Worm (Caenorhabditis elegans): ENCODE data around the gene cest-13.

Gene cest-13

DNA sequence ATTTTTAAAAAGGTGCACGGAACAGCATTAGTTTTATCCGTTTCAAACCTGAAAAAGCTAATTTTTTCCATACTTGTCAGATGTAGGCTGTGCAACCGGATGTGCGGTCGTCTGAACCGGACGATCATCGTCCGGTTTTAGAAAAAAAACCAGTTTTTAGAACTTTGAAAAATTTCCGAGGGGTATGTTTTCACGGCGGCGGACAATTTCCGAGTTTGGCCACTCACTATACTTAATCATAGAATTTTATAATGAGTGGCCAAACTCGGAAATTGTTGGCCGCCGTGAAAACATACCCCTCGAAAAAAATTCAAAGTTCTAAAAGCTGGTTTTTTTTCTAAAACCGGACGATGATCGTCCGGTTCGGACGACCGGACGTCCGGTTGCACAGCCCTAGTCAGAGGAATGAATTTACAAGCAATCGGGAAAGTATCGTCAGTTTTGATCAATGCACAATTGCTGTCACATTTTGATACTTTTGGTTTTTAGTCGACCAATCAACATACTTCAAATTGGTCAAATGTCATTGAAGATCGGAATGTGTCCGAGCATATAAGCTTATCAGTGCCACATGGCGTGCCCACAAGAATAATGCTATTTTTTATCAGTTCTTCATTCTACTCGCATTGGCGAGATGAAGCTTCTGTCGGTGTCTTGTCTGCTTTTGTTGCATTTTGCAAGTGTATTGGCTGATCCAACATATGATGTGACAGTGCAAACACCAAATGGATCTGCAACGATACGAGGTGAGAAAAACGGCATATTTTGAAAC, at the start of gene cest-13:
Gene cest-13 (plus strand): TSS at position 562 of the 772 bp plus-strand sequence.
- TF ChIP-seq tlp-1 (tag; optimal IDR thresholded peaks at IDR 0.05) (no peak), elt-2 (tag; optimal IDR thresholded peaks at IDR 0.05) (peak; percentile 70)

- TF ChIP-seq nhr-20 (tag; optimal IDR thresholded peaks at IDR 0.05), result no peak
- peak; percentile 29 for TF ChIP-seq snu-23 (GFP tag; optimal IDR thresholded peaks at IDR 0.05)
Observed at ce11 chrX:13711909-13712308, 48.1 kb upstream of the cest-13 start, which contains the start of gene K02D3.2. TSS of gene K02D3.2 (minus strand) at chrX:13712009.

DNA sequence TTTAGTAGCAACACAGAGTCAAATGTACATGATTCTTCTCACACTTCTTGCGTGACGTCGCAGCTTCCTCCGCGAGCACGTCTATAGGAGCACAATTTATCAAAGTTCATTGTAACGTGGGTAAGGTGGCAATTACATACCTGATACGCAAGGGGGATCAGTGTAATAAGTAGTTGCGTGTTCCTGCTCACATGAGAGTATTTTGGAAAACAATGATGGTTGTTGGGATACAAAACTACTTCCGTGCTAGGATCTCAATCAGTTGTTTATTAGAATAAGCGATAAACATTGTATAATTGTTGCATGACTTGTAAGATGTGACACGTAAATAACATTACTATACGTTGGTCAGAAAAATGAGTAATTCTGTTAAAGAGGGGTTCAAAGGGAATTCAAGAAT, 47.0 kb upstream of the cest-13 start:
- TF ChIP-seq unc-30 (tag; optimal IDR thresholded peaks at IDR 0.05), result no peak
- TF ChIP-seq nhr-11 (tag; optimal IDR thresholded peaks at IDR 0.05), result no peak
- no peak for TF ChIP-seq lin-15B (tag; optimal IDR thresholded peaks at IDR 0.05)
- no peak for TF ChIP-seq ceh-63 (GFP tag; optimal IDR thresholded peaks at IDR 0.05)
- TF ChIP-seq nhr-19 (GFP tag; conservative IDR thresholded peaks at IDR 0.05), result no peak
- peak; percentile 36 for TF ChIP-seq lin-14 (GFP tag; optimal IDR thresholded peaks at IDR 0.05)
- no peak for TF ChIP-seq ceh-82 (tag; optimal IDR thresholded peaks at IDR 0.05)
- TF ChIP-seq ceh-8 (GFP tag; optimal IDR thresholded peaks at IDR 0.05), result peak; percentile 29
- TF ChIP-seq tbx-2 (tag; optimal IDR thresholded peaks at IDR 0.05), result no peak
- no peak for TF ChIP-seq nhr-90 (tag; optimal IDR thresholded peaks at IDR 0.05; ENCODE audit: poor library complexity)
- no peak for TF ChIP-seq F16B12.6 (tag; optimal IDR thresholded peaks at IDR 0.05)
- no peak for TF ChIP-seq lin-35 (GFP tag; optimal IDR thresholded peaks at IDR 0.05)
- no peak for TF ChIP-seq mep-1 (tag; optimal IDR thresholded peaks at IDR 0.05)
- no peak for TF ChIP-seq hlh-17 (GFP tag; optimal IDR thresholded peaks at IDR 0.05; ENCODE audit: borderline replicate concordance)
- TF ChIP-seq nhr-77 (tag; optimal IDR thresholded peaks at IDR 0.05), result no peak
- no peak for TF ChIP-seq ama-1 (optimal IDR thresholded peaks at IDR 0.05)
- peak; percentile 26 for TF ChIP-seq rnt-1 (tag; optimal IDR thresholded peaks at IDR 0.05)
- TF ChIP-seq C34B4.2 (tag; optimal IDR thresholded peaks at IDR 0.05), result no peak
- TF ChIP-seq pax-3 (tag; optimal IDR thresholded peaks at IDR 0.05), result peak; percentile 3
- peak; percentile 61 for TF ChIP-seq fkh-8 (tag; optimal IDR thresholded peaks at IDR 0.05)
- TF ChIP-seq egl-27 (tag; optimal IDR thresholded peaks at IDR 0.05), result no peak
- no peak for TF ChIP-seq mab-9 (GFP tag; IDR thresholded peaks at IDR 0.05)
- peak; percentile 16 for TF ChIP-seq dsc-1 (tag; optimal IDR thresholded peaks at IDR 0.05)
- TF ChIP-seq irx-1 (tag; optimal IDR thresholded peaks at IDR 0.05), result no peak
- TF ChIP-seq nhr-71 (tag; optimal IDR thresholded peaks at IDR 0.05), result peak; percentile 45

DNA sequence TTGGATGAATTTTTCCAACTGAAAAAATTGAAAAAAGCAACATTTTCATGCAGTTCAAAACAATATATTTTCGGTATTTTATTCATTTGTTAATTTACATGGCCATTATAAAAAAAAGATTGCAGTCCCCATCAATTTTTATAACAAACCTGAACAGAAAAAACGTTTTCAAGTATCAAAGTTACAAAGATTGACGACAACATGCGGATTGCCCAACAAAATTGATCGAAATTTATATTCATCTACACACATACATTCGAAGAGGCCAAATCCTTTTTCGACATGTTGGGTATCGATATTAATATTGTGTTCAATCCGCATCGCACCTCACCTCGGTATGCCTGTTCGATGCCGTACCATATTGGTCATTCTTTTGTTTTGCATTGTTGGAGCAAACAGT, 46.2 kb upstream of the cest-13 start, which contains the start of gene K11E4.1:
Gene K11E4.1 (plus strand): TSS at position 301 of the 400 bp plus-strand sequence.
- TF ChIP-seq nhr-85 (tag), result peak; percentile 45
- no peak for TF ChIP-seq egl-27 (tag; optimal IDR thresholded peaks at IDR 0.05)

DNA sequence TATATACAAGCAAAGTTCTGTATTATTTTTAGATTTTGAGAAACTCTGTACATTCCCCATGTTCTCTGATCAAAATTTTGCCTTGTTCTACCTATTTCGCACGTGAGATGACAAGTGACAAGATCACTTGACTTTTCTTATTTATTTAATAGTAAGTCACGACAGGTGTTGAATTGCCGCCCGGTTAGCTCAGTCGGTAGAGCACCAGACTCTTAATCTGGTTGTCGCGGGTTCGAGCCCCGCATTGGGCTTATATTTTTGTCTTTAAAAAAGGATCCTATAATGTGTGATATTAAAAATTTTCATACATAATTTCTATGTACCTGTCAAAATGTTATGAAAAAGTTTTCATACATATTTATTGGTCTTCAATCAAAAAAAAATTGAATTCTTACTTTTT, 45.3 kb upstream of the cest-13 start:
- TF ChIP-seq unc-86 (tag; optimal IDR thresholded peaks at IDR 0.05), result no peak
- peak; percentile 32 for TF ChIP-seq snu-23 (GFP tag; optimal IDR thresholded peaks at IDR 0.05)
- peak; percentile 14 for TF ChIP-seq C16A3.4 (tag; optimal IDR thresholded peaks at IDR 0.05)
- TF ChIP-seq elt-3 (tag; optimal IDR thresholded peaks at IDR 0.05), result no peak
- no peak for TF ChIP-seq aly-2 (tag; optimal IDR thresholded peaks at IDR 0.05)
- TF ChIP-seq xbp-1 (tag; optimal IDR thresholded peaks at IDR 0.05), result no peak
- no peak for TF ChIP-seq sptf-1 (tag; optimal IDR thresholded peaks at IDR 0.05)
- no peak for TF ChIP-seq ets-5 (GFP tag; IDR thresholded peaks at IDR 0.05)
- no peak for TF ChIP-seq ama-1 (optimal IDR thresholded peaks at IDR 0.05)
- no peak for TF ChIP-seq fkh-4 (tag; optimal IDR thresholded peaks at IDR 0.05; ENCODE audit: borderline replicate concordance)
- TF ChIP-seq mab-9 (GFP tag; IDR thresholded peaks at IDR 0.05), result no peak
- TF ChIP-seq nhr-20 (tag; optimal IDR thresholded peaks at IDR 0.05), result peak; percentile 56
- no peak for TF ChIP-seq sup-37 (GFP tag; optimal IDR thresholded peaks at IDR 0.05)
- peak; percentile 41 for TF ChIP-seq nhr-47 (tag; optimal IDR thresholded peaks at IDR 0.05)
- TF ChIP-seq efl-1 (optimal IDR thresholded peaks at IDR 0.05), result no peak
- peak in 1 of 2 experiments; percentile 64 for TF ChIP-seq efl-1 (GFP tag; optimal IDR thresholded peaks at IDR 0.05 in 1 of 2)
- TF ChIP-seq nhr-90 (tag; optimal IDR thresholded peaks at IDR 0.05; ENCODE audit: poor library complexity), result peak; percentile 25
- TF ChIP-seq pax-3 (tag; optimal IDR thresholded peaks at IDR 0.05), result no peak
- no peak for TF ChIP-seq egl-13 (tag; optimal IDR thresholded peaks at IDR 0.05)
- peak in 1 of 2 experiments; percentile 14 for TF ChIP-seq lsy-2 (tag; optimal IDR thresholded peaks at IDR 0.05)
- TF ChIP-seq nhr-71 (tag; optimal IDR thresholded peaks at IDR 0.05), result peak; percentile 68
- no peak for TF ChIP-seq nhr-11 (tag; optimal IDR thresholded peaks at IDR 0.05)
- peak; percentile 62 for TF ChIP-seq nhr-19 (GFP tag; conservative IDR thresholded peaks at IDR 0.05)

Data from whole organism, L1 larva.